Worm (Caenorhabditis elegans) whole organism, late embryonic: ENCODE data around the gene swt-5.

Source experiments
- C08G9.2 ChIP-seq: sonication (generic microtip); optimal IDR thresholded peaks from 2 replicates; lab custom pipeline; 2016; ENCODE audit warnings: mild to moderate bottlenecking, missing genetic modification characterization, moderate library complexity, missing compliant biosample characterization
- F13H6.1 ChIP-seq: sonication (generic microtip); optimal IDR thresholded peaks from 2 replicates; lab custom pipeline; 2016; ENCODE audit warnings: missing genetic modification characterization, missing compliant biosample characterization
- K09A11.1 ChIP-seq: sonication (generic microtip); optimal IDR thresholded peaks from 2 replicates; lab custom pipeline; 2017; ENCODE audit warnings: antibody characterized with exemption, mild to moderate bottlenecking, missing genetic modification characterization, missing compliant biosample characterization; ENCODE audit not compliant: insufficient read depth
- ama-1 ChIP-seq: fragments of 150-350 bp; optimal IDR thresholded peaks from 2 replicates; lab custom pipeline; 2014
- ceh-30 ChIP-seq: fragments of 150-350 bp; optimal IDR thresholded peaks from 2 replicates; lab custom pipeline; 2014; ENCODE audit warnings: missing biosample characterization, missing genetic modification characterization
- ceh-34 ChIP-seq: sonication (generic microtip); optimal IDR thresholded peaks from 2 replicates; lab custom pipeline; 2016; ENCODE audit warnings: mild to moderate bottlenecking, missing genetic modification characterization, missing compliant biosample characterization
- ceh-9 ChIP-seq: sonication (generic microtip); optimal IDR thresholded peaks from 2 replicates; lab custom pipeline; 2016; ENCODE audit warnings: mild to moderate bottlenecking, missing genetic modification characterization, inconsistent platforms, missing compliant biosample characterization
- che-1 ChIP-seq: sonication (generic microtip); optimal IDR thresholded peaks from 2 replicates; lab custom pipeline; 2016; ENCODE audit warnings: mild to moderate bottlenecking, missing genetic modification characterization, missing compliant biosample characterization
- dmd-4 ChIP-seq: sonication (generic microtip); optimal IDR thresholded peaks from 2 replicates; lab custom pipeline; 2016; ENCODE audit warnings: borderline replicate concordance, missing genetic modification characterization, missing compliant biosample characterization
- npax-4 ChIP-seq: sonication (generic microtip); optimal IDR thresholded peaks from 2 replicates; lab custom pipeline; 2016; ENCODE audit warnings: missing genetic modification characterization, missing compliant biosample characterization
- pag-3 ChIP-seq: sonication (generic microtip); optimal IDR thresholded peaks from 2 replicates; lab custom pipeline; 2016; ENCODE audit warnings: missing compliant biosample characterization, missing genetic modification characterization, borderline replicate concordance
- pha-4 ChIP-seq: fragments of 150-350 bp; optimal IDR thresholded peaks from 2 replicates; lab custom pipeline; 2018; ENCODE audit warnings: missing biosample characterization, missing genetic modification reagents, missing genetic modification characterization
- pqm-1 ChIP-seq: sonication (generic microtip); optimal IDR thresholded peaks from 2 replicates; lab custom pipeline; 2016; ENCODE audit warnings: missing genetic modification characterization, missing compliant biosample characterization
- zip-5 ChIP-seq: sonication (generic microtip); optimal IDR thresholded peaks from 2 replicates; lab custom pipeline; 2016; ENCODE audit warnings: missing genetic modification characterization, missing compliant biosample characterization

ce11 chrV:9527337-9527736, 26.1 kb downstream of the swt-5 start:
- no peak for TF ChIP-seq zip-5
- no peak for TF ChIP-seq C08G9.2 (tag; lab: Kevin White, UChicago)
- no peak for TF ChIP-seq F13H6.1 (tag; lab: Kevin White, UChicago)
- no peak for TF ChIP-seq ceh-9
- no peak for TF ChIP-seq dmd-4 (tag; lab: Kevin White, UChicago)
- TF ChIP-seq pha-4 (tag; lab: Kevin White, UChicago) = no peak
- TF ChIP-seq ceh-30 (tag; lab: Kevin White, UChicago) = no peak
- no peak for TF ChIP-seq ama-1 (lab: Kevin White, UChicago)
- no peak for TF ChIP-seq npax-4 (tag; lab: Kevin White, UChicago)
- TF ChIP-seq che-1 (tag; lab: Kevin White, UChicago) = no peak
- no peak for TF ChIP-seq pag-3 (tag; lab: Kevin White, UChicago)
- TF ChIP-seq K09A11.1 (tag; lab: Kevin White, UChicago) = no peak
- no peak for TF ChIP-seq pqm-1 (tag; lab: Kevin White, UChicago)
- TF ChIP-seq ceh-34 = no peak
